Worm (Caenorhabditis elegans): ENCODE results near the gene semo-1.

semo-1 gene

ce11 chrIV:14033502-14033751 is 17.6 kb upstream of the semo-1 start:
- TF ChIP-seq elt-2 (tag; optimal IDR thresholded peaks at IDR 0.05) (peak; percentile 71), egl-5 (tag; optimal IDR thresholded peaks at IDR 0.05) (no peak), fkh-2 (tag; optimal IDR thresholded peaks at IDR 0.05) (peak; percentile 83), hmg-11 (tag; optimal IDR thresholded peaks at IDR 0.05) (peak; percentile 78), snpc-4 (tag; optimal IDR thresholded peaks at IDR 0.05) (peak; percentile 61), nhr-25 (tag; optimal IDR thresholded peaks at IDR 0.05) (peak; percentile 38), sea-2 (GFP tag; optimal IDR thresholded peaks at IDR 0.05) (peak; percentile 13), ceh-16 (tag; optimal IDR thresholded peaks at IDR 0.05) (no peak)

- TF ChIP-seq elt-2 (tag; optimal IDR thresholded peaks at IDR 0.05) = no peak
- peak; percentile 31 for TF ChIP-seq ztf-4 (tag; optimal IDR thresholded peaks at IDR 0.05)
- TF ChIP-seq hmg-11 (tag; optimal IDR thresholded peaks at IDR 0.05) = peak; percentile 4
- no peak for TF ChIP-seq ztf-11 (tag; optimal IDR thresholded peaks at IDR 0.05)
- TF ChIP-seq pqm-1 (tag; optimal IDR thresholded peaks at IDR 0.05) = peak; percentile 49
- peak; percentile 83 for TF ChIP-seq pha-4 (tag; optimal IDR thresholded peaks at IDR 0.05)
- TF ChIP-seq elt-3 (tag; optimal IDR thresholded peaks at IDR 0.05) = peak in 1 of 3 experiments; percentile 39
- TF ChIP-seq ama-1 (optimal IDR thresholded peaks at IDR 0.05) = peak; percentile 100
- TF ChIP-seq nhr-77 (tag; optimal IDR thresholded peaks at IDR 0.05) = no peak
- TF ChIP-seq egl-27 (tag; optimal IDR thresholded peaks at IDR 0.05) = no peak
- peak; percentile 64 for TF ChIP-seq nhr-67 (tag; optimal IDR thresholded peaks at IDR 0.05)
- TF ChIP-seq fkh-10 (GFP tag; optimal IDR thresholded peaks at IDR 0.05) = peak; percentile 57
- TF ChIP-seq nhr-23 (tag; optimal IDR thresholded peaks at IDR 0.05) = peak; percentile 74
- TF ChIP-seq nhr-76 (tag; optimal IDR thresholded peaks at IDR 0.05) = peak; percentile 15
- TF ChIP-seq unc-62 (GFP tag; optimal IDR thresholded peaks at IDR 0.05) = peak; percentile 5
- no peak for TF ChIP-seq sea-2 (GFP tag; optimal IDR thresholded peaks at IDR 0.05)
- TF ChIP-seq nhr-12 (tag; optimal IDR thresholded peaks at IDR 0.05) = no peak
- TF ChIP-seq nhr-25 (tag; optimal IDR thresholded peaks at IDR 0.05) = peak; percentile 28
- TF ChIP-seq nhr-237 (tag; optimal IDR thresholded peaks at IDR 0.05) = no peak
- TF ChIP-seq fos-1 (tag; optimal IDR thresholded peaks at IDR 0.05) = peak; percentile 44
- peak; percentile 95 for TF ChIP-seq nfya-1 (tag; optimal IDR thresholded peaks at IDR 0.05; ENCODE audit: insufficient read depth)
- no peak for TF ChIP-seq mml-1 (tag; optimal IDR thresholded peaks at IDR 0.05)
- TF ChIP-seq R02D3.7 (tag; optimal IDR thresholded peaks at IDR 0.05) = peak; percentile 42
- peak; percentile 77 for TF ChIP-seq mdl-1 (tag; optimal IDR thresholded peaks at IDR 0.05)
- no peak for TF ChIP-seq nhr-28 (tag; optimal IDR thresholded peaks at IDR 0.05)
- TF ChIP-seq ceh-82 (tag; optimal IDR thresholded peaks at IDR 0.05) = peak; percentile 79
- no peak for TF ChIP-seq elt-1 (tag; optimal IDR thresholded peaks at IDR 0.05)
- TF ChIP-seq fkh-2 (tag; optimal IDR thresholded peaks at IDR 0.05) = peak; percentile 34
- TF ChIP-seq jun-1 (tag; optimal IDR thresholded peaks at IDR 0.05) = no peak
- TF ChIP-seq zag-1 (tag; optimal IDR thresholded peaks at IDR 0.05) = no peak
- TF ChIP-seq eor-1 (tag; optimal IDR thresholded peaks at IDR 0.05) = no peak
- peak; percentile 87 for TF ChIP-seq aly-2 (tag; optimal IDR thresholded peaks at IDR 0.05)
- no peak for TF ChIP-seq unc-39 (tag; optimal IDR thresholded peaks at IDR 0.05)
- TF ChIP-seq lin-15B (tag; optimal IDR thresholded peaks at IDR 0.05) = peak; percentile 71
- TF ChIP-seq ceh-9 (tag; optimal IDR thresholded peaks at IDR 0.05) = no peak
- peak; percentile 94 for TF ChIP-seq lin-39 (tag; optimal IDR thresholded peaks at IDR 0.05)
- TF ChIP-seq snpc-4 (tag; optimal IDR thresholded peaks at IDR 0.05) = no peak
- peak; percentile 51 for TF ChIP-seq egl-5 (tag; optimal IDR thresholded peaks at IDR 0.05)
- TF ChIP-seq ZK546.5 (tag; optimal IDR thresholded peaks at IDR 0.05) = no peak
- TF ChIP-seq skn-1 (tag; optimal IDR thresholded peaks at IDR 0.05) = peak; percentile 81
- no peak for TF ChIP-seq nhr-11 (tag; optimal IDR thresholded peaks at IDR 0.05)
- peak; percentile 85 for TF ChIP-seq nhr-43 (tag; optimal IDR thresholded peaks at IDR 0.05; ENCODE audit: poor library complexity, severe bottlenecking)
- TF ChIP-seq tbx-2 (tag; optimal IDR thresholded peaks at IDR 0.05) = peak; percentile 79
- peak; percentile 80 for TF ChIP-seq lsy-12 (tag; optimal IDR thresholded peaks at IDR 0.05)
- TF ChIP-seq daf-12 (tag; optimal IDR thresholded peaks at IDR 0.05) = no peak
- no peak for TF ChIP-seq ceh-16 (tag; optimal IDR thresholded peaks at IDR 0.05)
- TF ChIP-seq ceh-28 (tag; optimal IDR thresholded peaks at IDR 0.05) = peak; percentile 79
Observed at ce11 chrIV:14033752-14034570, 17.0 kb upstream of the semo-1 start.

Measured in whole organism, L3 larva.